Worm (Caenorhabditis elegans) whole organism, L2 larva: ENCODE measurements around the gene phy-3.

ENCODE experiments used
- alr-1 ChIP-seq: fragments of 150-350 bp; optimal IDR thresholded peaks from 2 replicates; lab custom pipeline; 2014; ENCODE audit warnings: missing biosample characterization, missing genetic modification characterization
- aly-2 ChIP-seq: fragments of 150-350 bp; optimal IDR thresholded peaks from 2 replicates; lab custom pipeline; 2014; ENCODE audit warnings: missing biosample characterization, missing genetic modification characterization
- elt-3 ChIP-seq: sonication (generic microtip); optimal IDR thresholded peaks from 2 replicates; lab custom pipeline; 2017; ENCODE audit warnings: missing biosample characterization, missing genetic modification characterization
- lin-11 ChIP-seq: fragments of 150-350 bp; sonication (generic microtip); optimal IDR thresholded peaks from 2 replicates; lab custom pipeline; 2014; ENCODE audit warnings: missing biosample characterization, missing genetic modification characterization, inconsistent platforms, mixed read lengths
- nhr-10 ChIP-seq: sonication (generic microtip); optimal IDR thresholded peaks from 2 replicates; lab custom pipeline; 2017; ENCODE audit warnings: missing biosample characterization, missing genetic modification characterization
- nhr-12 ChIP-seq: fragments of 150-350 bp; optimal IDR thresholded peaks from 2 replicates; lab custom pipeline; 2014; ENCODE audit warnings: missing biosample characterization, missing genetic modification characterization
- nhr-21 ChIP-seq: fragments of 150-350 bp; optimal IDR thresholded peaks from 2 replicates; lab custom pipeline; 2014; ENCODE audit warnings: missing biosample characterization, missing genetic modification characterization
- nhr-23 ChIP-seq: fragments of 150-350 bp; optimal IDR thresholded peaks from 2 replicates; lab custom pipeline; 2014; ENCODE audit warnings: missing biosample characterization, missing genetic modification reagents, missing genetic modification characterization
- nhr-25 ChIP-seq: fragments of 150-350 bp; sonication (generic microtip); optimal IDR thresholded peaks from 3 replicates; lab custom pipeline; 2014; ENCODE audit warnings: missing biosample characterization, missing genetic modification characterization
- snpc-4 ChIP-seq: fragments of 150-350 bp; optimal IDR thresholded peaks from 2 replicates; lab custom pipeline; 2014; ENCODE audit warnings: missing biosample characterization, missing genetic modification characterization
- unc-62 ChIP-seq: fragments of 150-350 bp; optimal IDR thresholded peaks from 2 replicates; lab custom pipeline; 2014; ENCODE audit warnings: missing biosample characterization, missing genetic modification reagents, missing genetic modification characterization
- ztf-4 ChIP-seq: fragments of 150-350 bp; optimal IDR thresholded peaks from 2 replicates; lab custom pipeline; 2014; ENCODE audit warnings: missing biosample characterization, missing genetic modification characterization

DNA sequence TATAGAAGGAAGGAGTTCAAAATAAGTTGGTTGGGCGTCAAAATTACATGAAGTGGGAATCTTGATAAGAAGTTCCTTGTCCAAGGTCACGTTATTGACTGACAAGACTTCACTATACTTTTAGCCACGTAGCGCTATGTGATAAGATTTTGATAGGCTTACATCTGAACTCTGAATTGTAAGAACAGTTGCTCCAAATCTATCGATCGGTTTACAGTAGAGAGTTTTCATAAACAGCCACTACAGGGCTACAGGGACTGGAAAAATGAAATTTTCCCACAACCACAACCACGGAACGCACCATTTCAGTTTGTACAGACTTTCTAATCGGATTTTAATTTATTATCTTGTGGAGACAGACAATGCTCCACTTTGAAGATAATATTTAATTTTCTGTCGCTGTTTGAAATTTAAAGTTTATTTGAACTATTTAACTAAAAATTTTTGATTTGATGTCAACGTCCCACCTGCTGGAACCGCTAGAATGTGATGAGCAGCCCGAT, 25.1 kb downstream of the phy-3 start, which contains the start of the genes clec-31 and clec-22:
- TF ChIP-seq lin-11 (no peak), nhr-10 (no peak), ztf-4 (no peak), unc-62 (no peak), nhr-23 (tag; lab: Kevin White, UChicago) (no peak), elt-3 (no peak), nhr-12 (tag; lab: Kevin White, UChicago) (no peak), snpc-4 (tag; lab: Kevin White, UChicago) (no peak), nhr-25 (no peak), aly-2 (tag; lab: Kevin White, UChicago) (no peak), alr-1 (no peak), nhr-21 (tag; lab: Kevin White, UChicago) (no peak)
